Worm (Caenorhabditis elegans) whole organism, L2 larva: ENCODE results near the gene str-25.

Experiments
- R02D3.7 ChIP-seq: fragments of 150-350 bp; optimal IDR thresholded peaks from 2 replicates; lab custom pipeline; 2014; ENCODE audit warnings: missing biosample characterization, missing genetic modification characterization
- dmd-4 ChIP-seq: sonication (generic microtip); optimal IDR thresholded peaks from 2 replicates; lab custom pipeline; 2017; ENCODE audit warnings: missing biosample characterization, missing genetic modification characterization
- elt-3 ChIP-seq: sonication (generic microtip); optimal IDR thresholded peaks from 2 replicates; lab custom pipeline; 2017; ENCODE audit warnings: missing biosample characterization, missing genetic modification characterization
- lin-11 ChIP-seq: fragments of 150-350 bp; sonication (generic microtip); optimal IDR thresholded peaks from 2 replicates; lab custom pipeline; 2014; ENCODE audit warnings: missing biosample characterization, missing genetic modification characterization, inconsistent platforms, mixed read lengths
- lin-13 ChIP-seq: fragments of 150-350 bp; optimal IDR thresholded peaks from 2 replicates; lab custom pipeline; 2014; ENCODE audit warnings: missing biosample characterization, missing genetic modification reagents, missing genetic modification characterization
- nhr-129 ChIP-seq: fragments of 150-350 bp; optimal IDR thresholded peaks from 2 replicates; lab custom pipeline; 2014; ENCODE audit warnings: missing biosample characterization, missing genetic modification characterization
- nhr-23 ChIP-seq: fragments of 150-350 bp; optimal IDR thresholded peaks from 2 replicates; lab custom pipeline; 2014; ENCODE audit warnings: missing biosample characterization, missing genetic modification reagents, missing genetic modification characterization
- zag-1 ChIP-seq: fragments of 150-350 bp; optimal IDR thresholded peaks from 2 replicates; lab custom pipeline; 2014; ENCODE audit warnings: missing biosample characterization, missing genetic modification characterization
- ztf-11 ChIP-seq: sonication (generic microtip); optimal IDR thresholded peaks from 2 replicates; lab custom pipeline; 2017; ENCODE audit warnings: missing biosample characterization, missing genetic modification characterization

ce11 chrV:16145009-16145408 is 29.5 kb downstream of the str-25 start:
- no peak for TF ChIP-seq nhr-129
- TF ChIP-seq lin-11 (tag; lab: Kevin White, UChicago) = no peak
- no peak for TF ChIP-seq zag-1
- TF ChIP-seq R02D3.7 = no peak
- TF ChIP-seq ztf-11 (tag; lab: Kevin White, UChicago) = no peak
- TF ChIP-seq dmd-4 = no peak
- TF ChIP-seq elt-3 = no peak
- TF ChIP-seq lin-13 = no peak
- TF ChIP-seq nhr-23 = no peak
